Worm (Caenorhabditis elegans): ENCODE measurements around the gene B0252.1.

DNA sequence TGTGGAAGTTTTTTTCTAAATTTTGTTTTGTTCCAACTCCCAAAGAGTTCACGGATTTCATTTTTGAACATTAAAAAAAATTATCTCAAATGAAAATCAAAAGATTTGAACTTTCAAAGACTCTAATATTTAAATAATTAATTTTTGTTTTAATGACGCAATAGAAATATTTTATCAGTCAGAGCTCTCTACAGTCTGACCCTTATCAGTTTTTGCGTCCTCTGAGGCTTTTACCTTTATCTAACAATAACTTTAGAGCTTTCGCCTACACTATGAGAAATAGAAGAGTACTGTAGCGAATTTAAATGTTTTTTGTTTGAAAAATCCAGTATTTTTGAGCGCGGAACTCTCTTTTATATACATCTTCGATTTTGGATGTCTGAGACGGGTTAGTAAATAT is 618 bp upstream of the B0252.1 start, which contains the start of gene B0252.5:
- TF ChIP-seq tab-1 (GFP tag; IDR thresholded peaks at IDR 0.05) = no peak
- no peak for TF ChIP-seq ztf-29 (GFP tag; IDR thresholded peaks at IDR 0.05)
- TF ChIP-seq med-1 (GFP tag; optimal IDR thresholded peaks at IDR 0.05; ENCODE audit: insufficient read depth) = no peak
- TF ChIP-seq cog-1 (tag; optimal IDR thresholded peaks at IDR 0.05) = no peak
- no peak for TF ChIP-seq ztf-23 (GFP tag; IDR thresholded peaks at IDR 0.05)
- TF ChIP-seq flt-1 (GFP tag; IDR thresholded peaks at IDR 0.05) = no peak
- no peak for TF ChIP-seq T22C8.4 (GFP tag; IDR thresholded peaks at IDR 0.05)
